Fruit fly (Drosophila melanogaster): Measurements from ENCODE around the gene retinin.

The retinin gene

dm6 chr3L:16339873-16340272, 8.1 kb downstream of the retinin start:
- TF ChIP-seq CTCF (optimal IDR thresholded peaks at IDR 0.05), result no peak
- no peak for TF ChIP-seq CG8478 (optimal IDR thresholded peaks at IDR 0.05)

- TF ChIP-seq CTCF (optimal IDR thresholded peaks at IDR 0.05), result no peak
- TF ChIP-seq CG8478 (optimal IDR thresholded peaks at IDR 0.05), result no peak
Observed at dm6 chr3L:16346023-16346422, 14.3 kb downstream of the retinin start, which contains the start of gene CG33257. CG33257 (plus strand) TSS chr3L:16346323.

DNA sequence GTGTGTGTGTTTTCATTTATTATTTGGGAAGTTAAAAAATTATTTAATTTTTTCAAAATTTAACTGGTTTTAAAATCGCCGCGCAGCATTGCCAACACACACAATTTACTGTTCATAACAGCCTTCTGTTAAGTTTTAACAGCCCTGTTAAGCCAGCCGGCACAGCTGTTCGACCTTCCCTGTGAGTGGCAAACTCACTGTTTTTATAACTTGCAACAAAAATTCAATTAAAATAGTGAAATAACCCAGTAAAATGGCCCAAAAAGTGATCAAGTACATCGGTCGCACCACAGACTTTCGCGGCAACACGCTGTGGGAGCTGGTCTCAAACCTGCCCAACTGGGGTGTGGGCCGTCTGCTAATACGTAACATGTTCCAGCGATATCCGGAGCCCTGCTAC, 16.2 kb downstream of the retinin start, which contains the start of gene mRpS34:
Gene mRpS34, plus strand, starts transcription at position 161 of the 400 bp plus-strand sequence.
- no peak for TF ChIP-seq CG8478 (optimal IDR thresholded peaks at IDR 0.05)
- no peak for TF ChIP-seq CTCF (optimal IDR thresholded peaks at IDR 0.05)

DNA sequence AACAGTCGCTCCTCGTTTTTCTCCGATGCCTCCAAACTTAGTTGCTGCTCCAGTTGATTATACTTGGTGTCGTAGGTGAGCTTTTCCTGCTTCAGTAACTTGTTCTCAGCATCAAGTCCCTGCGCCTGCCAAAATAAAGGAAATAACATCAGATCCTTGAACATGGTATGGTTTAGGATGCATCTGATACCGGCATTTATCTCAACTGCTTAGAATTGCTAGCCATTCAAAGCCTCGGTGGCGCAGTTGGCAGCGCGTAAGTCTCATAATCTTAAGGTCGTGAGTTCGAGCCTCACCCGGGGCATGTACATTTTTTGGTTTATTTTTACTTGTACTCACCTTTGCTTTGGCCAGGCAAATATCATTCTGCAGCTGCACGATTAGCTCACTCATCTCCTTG, 18.0 kb downstream of the retinin start:
- TF ChIP-seq CTCF (optimal IDR thresholded peaks at IDR 0.05), result no peak
- no peak for TF ChIP-seq CG8478 (optimal IDR thresholded peaks at IDR 0.05)

DNA sequence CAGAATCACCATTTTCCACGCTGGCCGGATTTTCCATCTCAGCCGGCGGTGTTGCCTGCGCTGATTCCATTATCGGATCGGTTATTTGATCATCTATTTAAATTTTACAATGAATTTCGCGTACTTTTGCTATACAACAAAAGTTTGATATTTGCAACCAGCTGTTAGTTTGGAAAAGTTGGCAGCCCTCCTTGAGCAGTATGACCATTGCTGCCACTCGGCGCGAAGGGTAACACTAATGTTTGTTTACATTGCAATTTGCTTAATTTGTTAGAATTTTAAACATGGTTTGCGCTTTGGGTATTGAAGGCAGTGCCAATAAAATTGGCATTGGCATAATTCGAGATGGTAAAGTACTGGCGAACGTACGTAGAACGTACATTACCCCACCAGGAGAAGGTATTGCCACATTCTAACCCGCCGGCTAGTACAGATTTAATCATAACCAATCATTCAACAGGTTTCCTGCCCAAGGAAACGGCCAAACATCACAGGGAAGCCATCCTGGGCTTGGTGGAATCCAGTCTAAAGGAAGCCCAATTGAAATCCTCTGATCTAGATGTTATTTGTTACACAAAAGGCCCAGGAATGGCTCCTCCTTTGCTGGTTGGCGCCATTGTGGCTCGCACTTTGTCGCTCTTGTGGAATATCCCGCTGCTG, 20.2 kb downstream of the retinin start, which contains the start of the genes Golgin104 and Tcs3:
Gene Golgin104, minus strand, starts transcription at position 182 of the 660 bp plus-strand sequence.
Gene Tcs3, plus strand, starts transcription at position 222 of the 660 bp plus-strand sequence.
- TF ChIP-seq CTCF (optimal IDR thresholded peaks at IDR 0.05), result no peak
- TF ChIP-seq CG8478 (optimal IDR thresholded peaks at IDR 0.05), result no peak

DNA sequence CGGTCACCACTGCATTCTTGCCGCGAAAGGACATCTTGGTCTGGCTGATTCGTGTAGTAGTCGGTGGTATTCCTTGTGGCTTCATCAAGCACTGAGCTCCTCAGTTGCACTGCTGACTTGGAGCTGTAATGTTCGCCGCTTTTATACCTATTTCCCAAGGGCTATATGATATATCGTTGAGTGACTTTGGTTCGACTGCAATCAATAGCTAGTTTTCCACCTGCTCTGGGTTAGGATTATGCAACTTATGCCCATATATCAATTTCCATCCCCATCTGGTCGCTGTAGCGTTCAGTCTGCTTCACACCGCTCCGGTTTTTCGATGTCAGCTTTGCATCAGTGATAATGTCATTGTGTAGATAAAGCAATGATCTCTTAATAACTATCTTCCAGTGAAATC, 22.5 kb downstream of the retinin start, which contains the start of gene Pdh:
Gene Pdh, minus strand, starts transcription at position 101 of the 400 bp plus-strand sequence.
- no peak for TF ChIP-seq CTCF (optimal IDR thresholded peaks at IDR 0.05)
- TF ChIP-seq CG8478 (optimal IDR thresholded peaks at IDR 0.05), result no peak

dm6 chr3L:16356171-16356765, 24.5 kb downstream of the retinin start:
- TF ChIP-seq CTCF (optimal IDR thresholded peaks at IDR 0.05), result no peak
- TF ChIP-seq CG8478 (optimal IDR thresholded peaks at IDR 0.05), result no peak

DNA sequence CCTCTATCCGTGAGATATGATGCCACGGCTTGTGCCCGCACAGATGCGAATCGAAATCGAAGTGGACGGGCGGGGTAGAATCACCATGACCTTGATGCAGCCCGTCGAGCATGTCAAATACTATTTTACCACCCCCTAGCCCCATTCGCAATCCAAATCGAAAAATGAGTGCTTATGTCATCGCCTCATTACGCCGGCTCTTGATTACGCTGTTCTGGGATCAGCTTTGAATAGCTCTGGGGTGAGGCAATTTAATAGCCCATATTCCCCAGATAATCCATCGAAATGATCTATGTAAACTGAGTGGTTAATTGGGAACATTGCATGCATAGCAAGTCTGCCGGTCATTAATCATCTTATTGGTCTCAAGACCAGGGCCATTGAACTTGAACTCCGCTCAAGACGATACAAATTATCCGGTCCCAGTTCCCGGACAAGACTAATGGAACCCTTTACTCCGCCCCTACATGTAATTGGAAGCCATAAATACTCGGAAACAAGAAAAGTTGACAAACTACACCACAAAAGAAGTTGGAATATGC, 25.5 kb downstream of the retinin start:
- no peak for TF ChIP-seq CTCF (optimal IDR thresholded peaks at IDR 0.05)
- no peak for TF ChIP-seq CG8478 (optimal IDR thresholded peaks at IDR 0.05)

DNA sequence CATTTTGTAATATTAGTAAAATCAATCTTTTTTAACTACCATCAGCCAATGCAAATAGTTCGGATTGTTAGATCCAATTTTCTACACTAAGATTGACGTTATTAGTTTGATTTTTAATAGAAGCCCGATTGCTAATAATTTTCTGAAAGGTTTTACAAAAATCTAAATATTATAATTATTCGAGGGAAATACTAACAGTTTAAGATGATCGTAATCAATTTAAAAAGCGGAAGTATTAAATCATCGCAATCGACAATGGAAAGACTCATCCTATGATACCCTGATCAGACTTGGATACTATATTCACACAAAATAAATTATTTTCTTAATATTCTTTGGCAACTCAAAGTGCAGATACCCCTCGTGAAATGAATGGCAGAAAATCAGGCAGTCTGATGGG, 26.1 kb downstream of the retinin start:
- TF ChIP-seq CTCF (optimal IDR thresholded peaks at IDR 0.05) (no peak), CG8478 (optimal IDR thresholded peaks at IDR 0.05) (no peak)

DNA sequence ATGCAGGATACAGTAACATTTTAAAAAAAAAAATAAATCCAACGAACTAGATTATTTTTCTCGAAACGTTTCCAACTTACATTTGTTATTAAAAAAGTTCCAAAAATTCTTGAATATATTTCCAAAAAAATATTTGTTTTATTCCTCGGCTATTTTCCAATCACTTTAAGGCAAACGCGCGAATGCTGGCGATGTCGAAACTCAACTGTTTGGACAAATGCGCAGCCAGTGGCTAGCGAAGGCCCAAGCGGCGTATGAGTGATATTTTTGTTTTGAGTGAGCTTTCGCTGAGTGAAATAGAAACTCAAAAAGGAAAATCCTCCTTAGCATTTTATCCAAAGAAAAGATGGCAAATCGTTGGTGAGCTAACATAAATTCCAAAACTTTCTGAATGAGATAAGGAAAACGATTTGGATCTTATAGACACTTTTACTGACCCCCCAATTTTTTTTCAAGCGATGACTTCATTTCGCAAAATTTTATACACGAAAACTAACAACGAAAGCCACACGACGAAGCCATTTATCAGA, 27.6 kb downstream of the retinin start, which contains the start of gene ringer:
Gene ringer, minus strand, starts transcription at position 210 of the 530 bp plus-strand sequence.
- no peak for TF ChIP-seq CG8478 (optimal IDR thresholded peaks at IDR 0.05)
- TF ChIP-seq CTCF (optimal IDR thresholded peaks at IDR 0.05), result no peak

dm6 chr3L:16359795-16360194, 28.1 kb downstream of the retinin start:
- TF ChIP-seq CTCF (optimal IDR thresholded peaks at IDR 0.05), result no peak
- no peak for TF ChIP-seq CG8478 (optimal IDR thresholded peaks at IDR 0.05)

DNA sequence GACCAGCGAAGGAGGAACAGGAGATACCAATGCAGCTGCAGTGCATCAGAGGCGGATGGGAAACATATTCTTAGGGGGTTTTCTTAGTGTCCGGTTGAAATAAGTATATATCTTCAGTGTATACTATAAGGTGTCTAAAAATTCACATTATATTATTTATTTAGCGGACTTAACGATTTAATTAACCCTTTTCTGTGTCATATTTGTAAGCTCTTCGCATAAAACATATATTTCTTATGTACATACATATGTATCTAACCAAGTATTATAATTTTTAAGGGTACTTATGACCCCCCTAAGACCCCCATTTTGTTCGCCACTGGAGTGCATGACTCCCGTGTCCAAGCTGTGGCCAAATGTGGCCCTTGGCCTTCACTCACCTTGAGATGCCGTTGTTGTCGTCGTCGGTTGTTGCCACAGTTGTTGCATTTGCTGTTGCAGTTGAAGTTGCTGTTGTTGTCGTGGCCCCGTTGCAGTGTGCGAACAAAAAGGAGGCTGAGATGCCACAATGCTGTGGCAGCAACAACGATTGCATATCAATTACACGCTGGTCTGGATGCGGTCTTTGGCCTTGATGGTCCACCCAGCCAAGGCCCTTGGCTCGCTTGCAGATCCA, 29.6 kb downstream of the retinin start:
- no peak for TF ChIP-seq CG8478 (optimal IDR thresholded peaks at IDR 0.05)
- no peak for TF ChIP-seq CTCF (optimal IDR thresholded peaks at IDR 0.05)

- no peak for TF ChIP-seq CTCF (optimal IDR thresholded peaks at IDR 0.05)
- TF ChIP-seq CG8478 (optimal IDR thresholded peaks at IDR 0.05), result no peak
Observed at dm6 chr3L:16362119-16362653, 30.5 kb downstream of the retinin start, which contains the start of gene Cpr72Ea. Cpr72Ea (plus strand) TSS chr3L:16362603.

DNA sequence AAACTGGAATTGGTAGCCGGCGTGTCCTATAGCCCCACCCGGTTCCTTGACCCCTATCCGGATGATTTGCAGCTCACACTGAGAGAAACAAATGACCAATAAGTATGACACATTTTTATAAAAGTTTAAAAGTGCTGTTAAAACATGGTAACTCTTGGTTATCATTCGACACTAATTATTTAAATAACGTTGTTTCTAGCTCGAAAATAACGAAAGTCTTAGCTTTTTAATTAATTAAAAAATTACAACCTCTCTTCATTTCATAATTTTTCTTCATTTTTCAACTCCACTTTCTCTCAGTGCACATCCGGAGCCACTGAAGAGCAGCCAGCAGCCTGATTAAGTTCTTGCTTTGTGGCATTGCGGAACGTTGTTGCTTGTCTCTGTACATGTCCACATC, 32.4 kb downstream of the retinin start:
- TF ChIP-seq CTCF (optimal IDR thresholded peaks at IDR 0.05), result no peak
- no peak for TF ChIP-seq CG8478 (optimal IDR thresholded peaks at IDR 0.05)

DNA sequence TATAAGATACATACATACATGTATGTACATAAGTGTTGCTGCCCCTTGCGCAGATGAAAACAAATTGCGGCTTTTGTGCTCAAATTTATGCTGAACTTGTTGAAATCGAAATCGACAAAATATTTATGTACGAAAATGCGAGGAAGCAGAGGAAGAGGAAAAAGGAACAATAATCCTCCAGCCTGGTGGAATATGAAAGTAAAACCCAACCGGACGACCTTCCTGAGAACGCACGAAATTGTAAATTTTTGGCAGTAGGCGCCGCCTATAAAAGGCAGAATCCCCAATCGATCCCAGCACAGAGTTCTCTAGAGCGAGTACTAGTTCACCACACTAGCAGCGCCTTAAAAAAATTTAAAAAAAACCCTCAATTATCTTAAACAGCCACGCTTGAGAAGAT, 32.9 kb downstream of the retinin start, which contains the start of gene Cpr72Eb:
Gene Cpr72Eb, plus strand, starts transcription at position 301 of the 400 bp plus-strand sequence.
- TF ChIP-seq CTCF (optimal IDR thresholded peaks at IDR 0.05) (no peak), CG8478 (optimal IDR thresholded peaks at IDR 0.05) (no peak)
